Fruit fly (Drosophila melanogaster) whole organism, pupa: ENCODE data around the gene CG13005.

Experiments used
- CG14655 ChIP-seq: fragments of 200-800 bp; sonication (Bioruptor generic); optimal IDR thresholded peaks from 3 replicates; lab custom pipeline; 2017; ENCODE audit warnings: mild to moderate bottlenecking, missing biosample characterization, missing genetic modification reagents, missing genetic modification characterization
- CG34367 ChIP-seq: fragments of 200-800 bp; sonication (Bioruptor generic); optimal IDR thresholded peaks from 2 replicates; lab custom pipeline; 2018; ENCODE audit warnings: missing biosample characterization, mild to moderate bottlenecking, missing genetic modification characterization
- fd96Ca ChIP-seq: fragments of 200-800 bp; sonication (Bioruptor generic); IDR thresholded peaks from 3 replicates; pipeline ENCODE4 v1.3.6; 2022; ENCODE audit warnings: missing biosample characterization, missing genetic modification characterization

DNA sequence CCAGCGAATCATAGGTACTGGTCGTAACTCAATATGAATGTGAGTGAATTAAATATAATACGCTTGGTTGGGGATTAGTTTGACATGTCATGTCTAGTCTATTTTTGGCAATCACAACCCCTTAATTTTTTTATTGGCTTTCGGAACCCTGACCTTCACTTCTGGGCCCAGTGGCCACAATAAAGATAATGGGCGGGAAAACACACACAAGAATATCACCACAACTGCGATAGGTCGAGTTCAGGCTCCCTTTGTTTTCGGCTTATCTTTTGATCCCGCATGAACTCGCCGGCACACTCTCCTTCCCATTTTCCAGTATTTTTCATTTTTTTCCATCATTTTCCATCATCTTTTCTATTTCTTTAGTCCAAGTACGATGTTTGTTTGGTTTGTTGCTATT lies 14.7 kb downstream of the CG13005 start:
- TF ChIP-seq CG14655 (GFP tag; lab: Kevin White, UChicago) (no peak), fd96Ca (GFP tag; lab: Robert Waterston, UW) (no peak), CG34367 (tag; lab: Kevin White, UChicago) (no peak)
